Worm (Caenorhabditis elegans) whole organism, L1 larva: ENCODE measurements around the gene pink-1.

Source experiments
- egl-27 ChIP-seq, 2 experiments: fragments of 150-350 bp in 1 of 2; sonication (generic microtip); optimal IDR thresholded peaks; 3 replicates each; lab custom pipeline; 2017 to 2018; ENCODE audit warnings: missing biosample characterization in 2 of 2, missing genetic modification characterization in 2 of 2, missing genetic modification reagents in 2 of 2
- sptf-1 ChIP-seq: fragments of 150-350 bp; optimal IDR thresholded peaks from 2 replicates; lab custom pipeline; 2014; ENCODE audit warnings: missing biosample characterization, missing genetic modification characterization

DNA sequence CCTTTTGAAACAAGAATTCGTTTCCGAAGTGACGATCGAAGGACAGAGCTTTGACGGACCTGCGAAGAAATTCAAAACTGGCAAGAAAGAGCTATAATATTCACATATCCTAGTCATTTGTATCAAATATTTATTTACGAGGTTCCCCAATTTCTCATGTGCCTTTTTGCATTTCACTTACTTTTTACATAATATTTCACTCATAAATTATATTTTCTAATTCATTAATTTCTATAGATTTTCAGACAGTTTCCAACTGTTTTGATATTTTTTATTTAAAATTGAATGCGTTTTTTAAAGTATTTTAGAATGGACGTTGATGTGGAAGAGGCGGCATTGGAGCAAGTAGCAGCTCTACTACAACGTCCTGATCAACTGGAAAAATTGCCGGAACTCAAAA, 36.2 kb downstream of the pink-1 start, which contains the start of gene sec-6:
- TF ChIP-seq sptf-1 (tag; lab: Kevin White, UChicago) (no peak), egl-27 (tag; optimal IDR thresholded peaks at IDR 0.05; lab: Kevin White, UChicago) (no peak)
